Fruit fly (Drosophila melanogaster): ENCODE data around the gene CG8519.

- TF ChIP-seq EcR (GFP tag; optimal IDR thresholded peaks at IDR 0.05) (no peak), CG10348 (GFP tag; IDR thresholded peaks at IDR 0.05) (no peak), CG32121 (GFP tag; IDR thresholded peaks at IDR 0.05) (peak; percentile 65), CG13204 (GFP tag; optimal IDR thresholded peaks at IDR 0.05) (no peak), CG8159 (tag; optimal IDR thresholded peaks at IDR 0.05) (no peak), D1 (tag; optimal IDR thresholded peaks at IDR 0.05) (no peak), gl (tag; optimal IDR thresholded peaks at IDR 0.05) (no peak), CG12605 (GFP tag; IDR thresholded peaks at IDR 0.05) (no peak), Pif1A (GFP tag; optimal IDR thresholded peaks at IDR 0.05) (no peak), CG34367 (tag; optimal IDR thresholded peaks at IDR 0.05) (no peak), CG9948 (tag; optimal IDR thresholded peaks at IDR 0.05) (no peak), rn (GFP tag; IDR thresholded peaks at IDR 0.05) (no peak), Pif1B (GFP tag; optimal IDR thresholded peaks at IDR 0.05) (no peak)
Observed at dm6 chr3L:6704468-6705056, at the start of gene CG8519.
